Worm (Caenorhabditis elegans): ENCODE data around the gene slc-17.5.

slc-17.5 gene

ce11 chrV:8259016-8259415, 25.7 kb downstream of the slc-17.5 start, which contains the start of gene C16D9.1:
Gene C16D9.1 (plus strand): TSS chrV:8259316.
- TF ChIP-seq nhr-11 (tag; optimal IDR thresholded peaks at IDR 0.05) (no peak), elt-1 (tag; optimal IDR thresholded peaks at IDR 0.05) (no peak), nhr-237 (tag; optimal IDR thresholded peaks at IDR 0.05) (no peak), jun-1 (tag; optimal IDR thresholded peaks at IDR 0.05) (no peak), ZK546.5 (tag; optimal IDR thresholded peaks at IDR 0.05) (no peak), pqm-1 (tag; optimal IDR thresholded peaks at IDR 0.05) (no peak), lsy-12 (tag; optimal IDR thresholded peaks at IDR 0.05) (no peak), nhr-76 (tag; optimal IDR thresholded peaks at IDR 0.05) (no peak), ceh-9 (tag; optimal IDR thresholded peaks at IDR 0.05) (no peak), mdl-1 (tag; optimal IDR thresholded peaks at IDR 0.05) (no peak), nhr-43 (tag; optimal IDR thresholded peaks at IDR 0.05; ENCODE audit: poor library complexity, severe bottlenecking) (no peak), ztf-4 (tag; optimal IDR thresholded peaks at IDR 0.05) (no peak), nhr-12 (tag; optimal IDR thresholded peaks at IDR 0.05) (no peak), nfya-1 (tag; optimal IDR thresholded peaks at IDR 0.05; ENCODE audit: insufficient read depth) (no peak), sea-2 (GFP tag; optimal IDR thresholded peaks at IDR 0.05) (no peak)

DNA sequence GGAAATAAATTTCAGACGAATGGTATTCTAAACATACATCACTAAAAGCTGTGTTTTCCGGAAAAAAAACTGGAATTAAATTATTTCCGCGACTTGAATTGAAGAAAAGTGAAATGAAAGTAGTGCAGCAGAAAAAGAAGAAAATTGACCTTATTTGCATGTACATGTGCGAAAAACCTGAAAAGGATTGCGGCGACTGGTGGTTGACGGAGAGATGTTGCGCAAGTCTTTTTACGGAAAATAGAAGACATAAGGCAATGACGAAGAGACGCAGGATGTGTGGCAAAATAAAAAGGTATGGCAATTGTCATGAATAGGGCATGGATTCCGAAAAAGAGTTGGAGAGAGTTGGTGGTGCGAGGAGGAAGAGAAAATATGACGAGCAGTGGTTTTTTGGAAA, 29.7 kb downstream of the slc-17.5 start:
- TF ChIP-seq ZK546.5 (tag; optimal IDR thresholded peaks at IDR 0.05) (no peak), elt-2 (tag; optimal IDR thresholded peaks at IDR 0.05) (no peak), zag-1 (tag; optimal IDR thresholded peaks at IDR 0.05) (no peak), hmg-11 (tag; optimal IDR thresholded peaks at IDR 0.05) (no peak), nhr-77 (tag; optimal IDR thresholded peaks at IDR 0.05) (no peak)

ce11 chrV:8253946-8254345, 30.8 kb downstream of the slc-17.5 start:
- no peak for TF ChIP-seq jun-1 (tag; optimal IDR thresholded peaks at IDR 0.05)
- TF ChIP-seq unc-62 (GFP tag; optimal IDR thresholded peaks at IDR 0.05), result no peak
- TF ChIP-seq fkh-2 (tag; optimal IDR thresholded peaks at IDR 0.05), result no peak

DNA sequence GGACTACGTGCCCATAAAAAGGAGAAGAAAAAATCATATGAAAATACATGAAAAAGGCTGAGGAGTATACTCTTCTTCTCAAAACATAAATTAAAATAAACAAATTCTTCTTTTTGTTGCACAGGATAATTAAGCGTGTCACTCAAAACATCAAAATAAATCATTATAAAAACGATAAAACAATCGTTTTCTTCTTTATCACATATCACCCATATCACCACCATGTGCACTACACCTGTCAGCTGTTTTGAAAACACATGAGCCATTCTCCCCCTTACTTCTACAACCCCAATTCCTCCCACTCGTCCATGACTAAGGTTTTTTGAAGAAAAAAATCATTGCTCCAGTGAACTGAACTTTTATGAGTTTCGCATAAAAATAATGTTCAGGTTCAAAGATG, 32.2 kb downstream of the slc-17.5 start:
- TF ChIP-seq egl-5 (tag; optimal IDR thresholded peaks at IDR 0.05) (peak; percentile 47), ceh-9 (tag; optimal IDR thresholded peaks at IDR 0.05) (no peak)

DNA sequence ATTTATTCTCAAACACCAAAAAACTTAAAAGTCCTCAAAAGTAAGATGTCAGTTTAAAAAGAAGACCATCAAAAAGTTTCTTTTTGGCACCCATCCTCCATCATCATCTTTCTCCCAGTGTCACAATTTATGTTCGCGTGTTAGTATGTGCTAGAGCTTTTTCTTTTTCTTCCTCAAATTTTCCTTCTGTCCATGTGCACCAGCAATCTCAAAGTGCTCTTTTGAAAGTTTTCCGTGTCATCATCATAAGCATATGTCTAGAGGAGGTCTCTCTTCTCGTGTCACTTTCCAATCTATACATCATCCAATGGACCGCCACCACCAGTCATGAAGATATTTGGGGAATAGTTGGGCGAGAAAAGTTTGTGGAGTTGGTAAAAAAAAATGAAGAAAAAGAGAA, 33.6 kb downstream of the slc-17.5 start:
- no peak for TF ChIP-seq fkh-10 (GFP tag; optimal IDR thresholded peaks at IDR 0.05)
- no peak for TF ChIP-seq ceh-82 (tag; optimal IDR thresholded peaks at IDR 0.05)
- no peak for TF ChIP-seq jun-1 (tag; optimal IDR thresholded peaks at IDR 0.05)
- TF ChIP-seq eor-1 (tag; optimal IDR thresholded peaks at IDR 0.05), result no peak
- TF ChIP-seq nhr-12 (tag; optimal IDR thresholded peaks at IDR 0.05), result no peak
- TF ChIP-seq nhr-28 (tag; optimal IDR thresholded peaks at IDR 0.05), result no peak
- TF ChIP-seq aly-2 (tag; optimal IDR thresholded peaks at IDR 0.05), result no peak
- no peak for TF ChIP-seq ceh-16 (tag; optimal IDR thresholded peaks at IDR 0.05)
- TF ChIP-seq fkh-2 (tag; optimal IDR thresholded peaks at IDR 0.05), result no peak
- TF ChIP-seq nhr-23 (tag; optimal IDR thresholded peaks at IDR 0.05), result no peak
- no peak for TF ChIP-seq sea-2 (GFP tag; optimal IDR thresholded peaks at IDR 0.05)
- TF ChIP-seq nhr-77 (tag; optimal IDR thresholded peaks at IDR 0.05), result no peak
- TF ChIP-seq ZK546.5 (tag; optimal IDR thresholded peaks at IDR 0.05), result no peak
- no peak for TF ChIP-seq ceh-28 (tag; optimal IDR thresholded peaks at IDR 0.05)
- TF ChIP-seq R02D3.7 (tag; optimal IDR thresholded peaks at IDR 0.05), result no peak

DNA sequence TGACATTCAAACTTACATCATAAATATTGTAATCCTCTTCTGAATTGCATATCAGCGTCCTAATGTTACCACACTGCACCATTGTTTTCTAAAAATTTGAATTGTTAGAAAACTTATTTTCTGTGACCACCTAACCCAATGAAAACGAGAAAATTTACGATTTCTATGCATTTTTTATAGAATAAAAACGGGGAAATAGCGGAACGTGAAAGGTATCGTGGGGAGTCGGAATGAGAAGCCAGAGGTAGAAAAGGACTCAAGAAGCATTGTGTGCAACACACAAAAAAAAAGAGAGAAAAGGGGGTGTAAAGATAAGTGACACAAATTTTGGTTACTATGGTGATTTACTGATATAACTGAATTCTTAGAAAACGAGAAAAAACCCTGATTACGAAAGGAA, 34.5 kb downstream of the slc-17.5 start, which contains the start of gene C16D9.6:
TSS of gene C16D9.6 (minus strand) at position 101 of the 400 bp plus-strand sequence.
- no peak for TF ChIP-seq nhr-76 (tag; optimal IDR thresholded peaks at IDR 0.05)
- no peak for TF ChIP-seq lsy-12 (tag; optimal IDR thresholded peaks at IDR 0.05)
- TF ChIP-seq ztf-4 (tag; optimal IDR thresholded peaks at IDR 0.05), result no peak
- no peak for TF ChIP-seq nhr-77 (tag; optimal IDR thresholded peaks at IDR 0.05)
- no peak for TF ChIP-seq snpc-4 (tag; optimal IDR thresholded peaks at IDR 0.05)
- TF ChIP-seq daf-12 (tag; optimal IDR thresholded peaks at IDR 0.05), result no peak
- TF ChIP-seq elt-3 (tag; optimal IDR thresholded peaks at IDR 0.05), result no peak
- no peak for TF ChIP-seq skn-1 (tag; optimal IDR thresholded peaks at IDR 0.05)

Data from whole organism, L3 larva.